Worm (Caenorhabditis elegans): ENCODE data around the gene lido-4.

The lido-4 gene

DNA sequence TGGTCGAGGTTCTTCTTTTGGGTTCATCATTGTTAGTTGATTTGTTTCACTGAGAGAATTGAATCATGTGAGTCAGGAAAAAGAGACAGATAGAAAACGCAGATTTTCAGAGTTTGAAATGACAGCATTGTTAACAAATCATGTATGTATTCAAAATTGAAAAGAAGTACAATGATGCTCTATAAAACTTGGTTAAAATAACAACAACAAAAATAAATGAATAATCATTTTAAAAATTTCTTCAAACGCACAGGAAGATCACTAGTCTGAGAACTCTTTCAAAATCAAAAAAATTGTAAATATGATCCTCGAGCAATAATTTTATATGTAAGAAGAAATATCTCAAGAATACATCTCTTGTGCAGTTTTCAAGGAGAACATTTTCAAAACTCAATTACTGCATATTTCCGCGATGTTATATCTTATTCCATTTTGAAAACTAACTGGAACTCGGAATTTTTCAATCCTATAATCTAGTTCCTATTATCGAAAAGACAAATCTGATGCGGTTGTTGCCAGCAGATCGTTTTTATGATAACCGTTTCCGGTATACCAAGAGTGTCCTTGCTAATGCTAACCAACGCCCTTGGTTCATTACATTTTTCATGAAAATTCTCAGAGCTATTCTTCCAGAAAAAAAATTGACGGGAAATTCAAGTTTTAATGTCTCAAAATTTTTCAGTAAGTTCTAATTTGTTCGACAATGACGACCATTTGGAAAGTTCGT, 10.9 kb downstream of the lido-4 start, which contains the start of gene lido-1:
Gene lido-1 (minus strand): TSS at position 51 of the 727 bp plus-strand sequence.
- TF ChIP-seq M03D4.4 (tag; optimal IDR thresholded peaks at IDR 0.05) = no peak
- TF ChIP-seq ces-1 (GFP tag; optimal IDR thresholded peaks at IDR 0.05) = no peak
- TF ChIP-seq tbx-8 (GFP tag; optimal IDR thresholded peaks at IDR 0.05) = no peak
- no peak for TF ChIP-seq lin-32 (GFP tag; optimal IDR thresholded peaks at IDR 0.05)
- peak; percentile 26 for TF ChIP-seq elt-1 (tag; optimal IDR thresholded peaks at IDR 0.05; ENCODE audit: borderline replicate concordance, insufficient read depth)
- no peak for TF ChIP-seq unc-120 (tag; optimal IDR thresholded peaks at IDR 0.05; ENCODE audit: poor library complexity, severe bottlenecking)
- TF ChIP-seq ceh-39 (tag; optimal IDR thresholded peaks at IDR 0.05) = no peak
- no peak for TF ChIP-seq nhr-237 (tag; optimal IDR thresholded peaks at IDR 0.05)
- no peak for TF ChIP-seq mep-1 (tag; optimal IDR thresholded peaks at IDR 0.05)

ce11 chrX:17093199-17093598, 14.4 kb downstream of the lido-4 start, which contains the start of gene C08A9.3:
Gene C08A9.3, minus strand, starts transcription at chrX:17093299.
- TF ChIP-seq pha-4 (tag; optimal IDR thresholded peaks at IDR 0.05) (no peak), lsy-2 (tag; optimal IDR thresholded peaks at IDR 0.05) (no peak), ceh-83 (GFP tag; optimal IDR thresholded peaks at IDR 0.05) (no peak), ztf-11 (tag; optimal IDR thresholded peaks at IDR 0.05) (no peak), tbx-8 (GFP tag; optimal IDR thresholded peaks at IDR 0.05) (no peak), unc-39 (tag; optimal IDR thresholded peaks at IDR 0.05) (no peak), nhr-76 (tag; optimal IDR thresholded peaks at IDR 0.05) (no peak), ceh-39 (tag; optimal IDR thresholded peaks at IDR 0.05) (no peak), bed-3 (GFP tag; optimal IDR thresholded peaks at IDR 0.05) (no peak), sem-2 (GFP tag; optimal IDR thresholded peaks at IDR 0.05) (no peak), drap-1 (GFP tag; optimal IDR thresholded peaks at IDR 0.05) (no peak), flh-1 (GFP tag; optimal IDR thresholded peaks at IDR 0.05) (no peak), hlh-1 (tag; optimal IDR thresholded peaks at IDR 0.05) (no peak), lin-13 (tag; optimal IDR thresholded peaks at IDR 0.05) (no peak), mab-5 (tag; optimal IDR thresholded peaks at IDR 0.05) (no peak), unc-120 (tag; optimal IDR thresholded peaks at IDR 0.05; ENCODE audit: poor library complexity, severe bottlenecking) (no peak), nhr-237 (tag; optimal IDR thresholded peaks at IDR 0.05) (no peak)

ce11 chrX:17092416-17092815, 15.2 kb downstream of the lido-4 start, which contains the start of gene sod-3:
Gene sod-3, plus strand, starts transcription at chrX:17092753.
- TF ChIP-seq sptf-1 (tag; optimal IDR thresholded peaks at IDR 0.05) (no peak), mep-1 (tag; optimal IDR thresholded peaks at IDR 0.05) (no peak), snpc-4 (tag; optimal IDR thresholded peaks at IDR 0.05) (no peak), hlh-1 (tag; optimal IDR thresholded peaks at IDR 0.05) (no peak), bed-3 (GFP tag; optimal IDR thresholded peaks at IDR 0.05) (no peak), elt-3 (tag; optimal IDR thresholded peaks at IDR 0.05) (no peak), ham-2 (GFP tag; optimal IDR thresholded peaks at IDR 0.05) (no peak), blmp-1 (tag; optimal IDR thresholded peaks at IDR 0.05) (no peak), flh-1 (GFP tag; optimal IDR thresholded peaks at IDR 0.05) (no peak), unc-120 (tag; optimal IDR thresholded peaks at IDR 0.05; ENCODE audit: poor library complexity, severe bottlenecking) (no peak), nhr-28 (tag; optimal IDR thresholded peaks at IDR 0.05) (no peak), tbx-8 (GFP tag; optimal IDR thresholded peaks at IDR 0.05) (no peak), zip-8 (tag; optimal IDR thresholded peaks at IDR 0.05) (no peak), nhr-2 (tag; optimal IDR thresholded peaks at IDR 0.05) (no peak), ztf-11 (tag; optimal IDR thresholded peaks at IDR 0.05) (no peak), lsy-2 (tag; optimal IDR thresholded peaks at IDR 0.05) (no peak), sem-2 (GFP tag; optimal IDR thresholded peaks at IDR 0.05) (no peak), M03D4.4 (tag; optimal IDR thresholded peaks at IDR 0.05) (no peak)

DNA sequence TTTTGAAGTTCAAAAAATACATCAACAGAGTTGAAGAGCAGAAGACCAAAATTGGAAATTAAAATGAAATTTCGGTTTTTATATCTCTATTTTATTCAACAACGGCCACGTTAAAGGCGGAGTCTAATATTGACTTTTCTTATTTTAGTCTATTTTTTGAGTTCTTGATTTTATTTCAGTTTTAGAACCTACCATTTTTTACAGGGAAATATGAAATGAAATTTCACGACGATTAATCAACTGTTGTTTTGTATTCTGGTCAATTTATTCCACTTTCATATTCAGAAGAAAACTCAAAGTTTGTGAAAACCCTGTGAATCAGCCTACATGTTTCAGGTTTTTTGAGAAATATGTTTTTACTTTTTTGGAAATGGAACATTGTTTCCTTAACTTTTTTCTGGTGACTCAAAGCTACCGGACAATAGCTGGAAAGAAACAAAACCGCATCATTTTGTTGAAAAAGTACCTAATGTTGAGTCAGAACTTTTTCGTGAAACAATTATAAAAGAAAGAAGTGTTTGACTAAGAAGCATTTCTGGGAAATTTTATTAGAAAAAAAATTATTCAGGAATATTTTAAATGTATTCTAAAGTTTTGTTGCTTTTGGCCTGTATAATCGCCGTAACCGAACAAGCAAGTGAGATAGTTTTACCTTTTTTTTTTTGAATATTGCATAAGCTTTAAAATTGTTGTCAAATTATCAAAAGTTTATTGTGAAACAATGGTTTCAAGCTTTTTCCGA, 26.8 kb downstream of the lido-4 start, which contains the start of the genes irld-23 and C08A9.10:
Gene irld-23 (minus strand): TSS at position 51 of the 742 bp plus-strand sequence.
Gene C08A9.10 (plus strand): TSS at position 545 of the 742 bp plus-strand sequence.
- TF ChIP-seq ceh-39 (tag; optimal IDR thresholded peaks at IDR 0.05) (no peak), lin-13 (tag; optimal IDR thresholded peaks at IDR 0.05) (no peak), ces-1 (GFP tag; optimal IDR thresholded peaks at IDR 0.05) (no peak), tbx-8 (GFP tag; optimal IDR thresholded peaks at IDR 0.05) (no peak), ceh-43 (GFP tag; optimal IDR thresholded peaks at IDR 0.05) (no peak), M03D4.4 (tag; optimal IDR thresholded peaks at IDR 0.05) (no peak)
